Worm (Caenorhabditis elegans) whole organism, L4 larva: ENCODE measurements around the gene lgg-1.
A peak's percentile ranks its signal among the peaks of the same experiment; 100 is the strongest.

Experiments used
- D1046.2 ChIP-seq: fragments of 200-800 bp; sonication (Bioruptor generic); IDR thresholded peaks from 2 replicates; pipeline ENCODE4 v1.3.6; 2022; ENCODE audit warnings: missing genetic modification characterization, missing compliant biosample characterization
- F26F4.8 ChIP-seq: fragments of 200-800 bp; sonication (Bioruptor generic); conservative IDR thresholded peaks from 2 replicates; pipeline ENCODE4 v1.3.6; 2022; ENCODE audit warnings: missing genetic modification characterization, missing compliant biosample characterization
- F44E2.7 ChIP-seq: fragments of 200-800 bp; sonication (Bioruptor generic); IDR thresholded peaks from 2 replicates; pipeline ENCODE4 v2.1.2; 2022; ENCODE audit warnings: missing genetic modification characterization, missing compliant biosample characterization
- F49E8.2 ChIP-seq: sonication (generic microtip); optimal IDR thresholded peaks from 2 replicates; lab custom pipeline; 2016; ENCODE audit warnings: missing compliant biosample characterization, mild to moderate bottlenecking, missing genetic modification characterization, borderline replicate concordance
- Y105C5A.15 ChIP-seq: fragments of 200-800 bp; sonication (Bioruptor generic); IDR thresholded peaks from 2 replicates; pipeline ENCODE4 v1.3.6; 2022; ENCODE audit warnings: missing genetic modification characterization, missing compliant biosample characterization
- Y5F2A.4 ChIP-seq: fragments of 200-800 bp; sonication (Bioruptor generic); optimal IDR thresholded peaks from 2 replicates; lab custom pipeline; 2018; ENCODE audit warnings: mild to moderate bottlenecking, missing genetic modification characterization, missing compliant biosample characterization
- ZK546.5 ChIP-seq, 2 experiments: sonication (generic microtip); optimal IDR thresholded peaks; 2 replicates each; lab custom pipeline; 2017; ENCODE audit warnings: missing biosample characterization in 2 of 2, missing genetic modification characterization in 2 of 2
- aly-2 ChIP-seq: sonication (generic microtip); optimal IDR thresholded peaks from 2 replicates; lab custom pipeline; 2018; ENCODE audit warnings: missing biosample characterization, missing genetic modification characterization
- arid-1 ChIP-seq: fragments of 200-800 bp; sonication (Bioruptor generic); conservative IDR thresholded peaks from 2 replicates; pipeline ENCODE4 v1.3.6; 2022; ENCODE audit warnings: missing genetic modification reagents, missing genetic modification characterization, missing compliant biosample characterization
- attf-4 ChIP-seq: sonication (generic microtip); optimal IDR thresholded peaks from 3 replicates; lab custom pipeline; 2017; ENCODE audit warnings: missing biosample characterization, missing genetic modification characterization
- ceh-20 ChIP-seq: fragments of 200-800 bp; sonication (Bioruptor generic); IDR thresholded peaks from 2 replicates; pipeline ENCODE4 v1.3.6; 2022; ENCODE audit warnings: missing genetic modification reagents, missing genetic modification characterization, missing compliant biosample characterization
- ceh-28 ChIP-seq: fragments of 150-350 bp; optimal IDR thresholded peaks from 2 replicates; lab custom pipeline; 2014; ENCODE audit warnings: missing biosample characterization, missing genetic modification reagents, missing genetic modification characterization
- ceh-44 ChIP-seq: fragments of 200-800 bp; sonication (Bioruptor generic); IDR thresholded peaks from 2 replicates; pipeline ENCODE4 v1.3.6; 2022; ENCODE audit warnings: missing genetic modification reagents, missing genetic modification characterization, missing compliant biosample characterization
- ceh-62 ChIP-seq: sonication (generic microtip); optimal IDR thresholded peaks from 2 replicates; lab custom pipeline; 2017; ENCODE audit warnings: missing biosample characterization, missing genetic modification characterization
- ces-1 ChIP-seq: fragments of 150-350 bp; sonication (generic microtip); optimal IDR thresholded peaks from 4 replicates; lab custom pipeline; 2014; ENCODE audit warnings: missing biosample characterization, missing genetic modification reagents, missing genetic modification characterization
- cey-2 ChIP-seq: sonication (generic microtip); optimal IDR thresholded peaks from 3 replicates; lab custom pipeline; 2017; ENCODE audit warnings: missing genetic modification characterization, mild to moderate bottlenecking, missing compliant biosample characterization, antibody characterized with exemption, borderline replicate concordance; ENCODE audit not compliant: insufficient read depth
- ctbp-1 ChIP-seq: fragments of 200-800 bp; sonication (Bioruptor generic); IDR thresholded peaks from 2 replicates; pipeline ENCODE4 v1.3.6; 2022; ENCODE audit warnings: missing genetic modification reagents, missing genetic modification characterization, missing compliant biosample characterization
- dmd-6 ChIP-seq: fragments of 200-800 bp; sonication (Bioruptor generic); IDR thresholded peaks from 2 replicates; pipeline ENCODE4 v1.3.6; 2022; ENCODE audit warnings: missing genetic modification reagents, missing genetic modification characterization, missing compliant biosample characterization
- dmd-8 ChIP-seq: fragments of 200-800 bp; sonication (Bioruptor generic); IDR thresholded peaks from 2 replicates; pipeline ENCODE4 v1.3.6; 2022; ENCODE audit warnings: missing genetic modification characterization, missing compliant biosample characterization
- dmd-9 ChIP-seq: fragments of 200-800 bp; sonication (Bioruptor generic); IDR thresholded peaks from 2 replicates; pipeline ENCODE4 v1.3.6; 2022; ENCODE audit warnings: missing genetic modification reagents, missing genetic modification characterization, missing compliant biosample characterization
- dpl-1 ChIP-seq: fragments of 150-350 bp; optimal IDR thresholded peaks from 2 replicates; lab custom pipeline; 2014; ENCODE audit warnings: missing biosample characterization, missing genetic modification reagents, missing genetic modification characterization
- fos-1 ChIP-seq: fragments of 150-350 bp; optimal IDR thresholded peaks from 2 replicates; lab custom pipeline; 2014; ENCODE audit warnings: missing biosample characterization, missing genetic modification characterization
- gei-8 ChIP-seq: fragments of 200-800 bp; sonication (Bioruptor generic); optimal IDR thresholded peaks from 2 replicates; lab custom pipeline; 2018; ENCODE audit warnings: mild to moderate bottlenecking, missing genetic modification characterization, missing compliant biosample characterization
- hif-1 ChIP-seq, 2 experiments: sonication (generic microtip); optimal IDR thresholded peaks; 2 replicates each; lab custom pipeline; 2016 to 2017; ENCODE audit warnings: missing compliant biosample characterization in 2 of 2, missing genetic modification characterization in 2 of 2, missing genetic modification reagents in 2 of 2, missing genotype in 2 of 2, mild to moderate bottlenecking in 1 of 2
- hlh-11 ChIP-seq: fragments of 200-800 bp; sonication (Bioruptor generic); optimal IDR thresholded peaks from 2 replicates; lab custom pipeline; 2018; ENCODE audit warnings: mild to moderate bottlenecking, missing genetic modification characterization, missing compliant biosample characterization
- hmg-1.1 ChIP-seq: fragments of 200-800 bp; sonication (Bioruptor generic); IDR thresholded peaks from 2 replicates; pipeline ENCODE4 v1.3.6; 2022; ENCODE audit warnings: missing genetic modification reagents, missing genetic modification characterization, missing compliant biosample characterization
- lim-7 ChIP-seq: fragments of 200-800 bp; sonication (Bioruptor generic); IDR thresholded peaks from 2 replicates; pipeline ENCODE4 v1.3.6; 2022; ENCODE audit warnings: missing genetic modification characterization, missing compliant biosample characterization
- lin-1 ChIP-seq: fragments of 200-800 bp; sonication (Bioruptor generic); IDR thresholded peaks from 2 replicates; pipeline ENCODE4 v1.3.6; 2022; ENCODE audit warnings: missing genetic modification reagents, missing genetic modification characterization, missing compliant biosample characterization
- lin-13 ChIP-seq: fragments of 150-350 bp; optimal IDR thresholded peaks from 2 replicates; lab custom pipeline; 2014; ENCODE audit warnings: missing biosample characterization, missing genetic modification reagents, missing genetic modification characterization
- lir-3 ChIP-seq: sonication (generic microtip); optimal IDR thresholded peaks from 2 replicates; lab custom pipeline; 2016; ENCODE audit warnings: mild to moderate bottlenecking, missing genetic modification characterization, missing compliant biosample characterization
- madf-5 ChIP-seq, 2 experiments: fragments of 200-800 bp; sonication (Bioruptor generic); IDR thresholded peaks; 2 replicates each; pipeline ENCODE4 v1.3.6; 2022; ENCODE audit warnings: missing compliant biosample characterization in 2 of 2, missing genetic modification characterization in 2 of 2
- mep-1 ChIP-seq: fragments of 150-350 bp; sonication (generic microtip); optimal IDR thresholded peaks from 3 replicates; lab custom pipeline; 2014; ENCODE audit warnings: missing biosample characterization, missing genetic modification characterization
- mxl-3 ChIP-seq: fragments of 200-800 bp; sonication (Bioruptor generic); optimal IDR thresholded peaks from 2 replicates; lab custom pipeline; 2018; ENCODE audit warnings: mild to moderate bottlenecking, missing genetic modification characterization, missing compliant biosample characterization
- nhr-102 ChIP-seq: sonication (generic microtip); optimal IDR thresholded peaks from 2 replicates; lab custom pipeline; 2016; ENCODE audit warnings: mild to moderate bottlenecking, missing genetic modification characterization, moderate library complexity, missing compliant biosample characterization
- nhr-111 ChIP-seq: fragments of 200-800 bp; sonication (Bioruptor generic); optimal IDR thresholded peaks from 2 replicates; lab custom pipeline; 2018; ENCODE audit warnings: mild to moderate bottlenecking, missing genetic modification characterization, missing compliant biosample characterization
- nhr-237 ChIP-seq: sonication (generic microtip); optimal IDR thresholded peaks from 2 replicates; lab custom pipeline; 2017; ENCODE audit warnings: missing biosample characterization, missing genetic modification characterization
- nhr-28 ChIP-seq: fragments of 150-350 bp; optimal IDR thresholded peaks from 2 replicates; lab custom pipeline; 2014; ENCODE audit warnings: missing biosample characterization, missing genetic modification characterization
- nhr-42 ChIP-seq: fragments of 200-800 bp; sonication (Bioruptor generic); IDR thresholded peaks from 2 replicates; pipeline ENCODE4 v1.3.6; 2022; ENCODE audit warnings: missing genetic modification characterization, missing compliant biosample characterization
- nhr-77 ChIP-seq: fragments of 150-350 bp; optimal IDR thresholded peaks from 2 replicates; lab custom pipeline; 2014; ENCODE audit warnings: missing biosample characterization, missing genetic modification characterization
- pha-4 ChIP-seq, 2 experiments: fragments of 150-350 bp in 1 of 2; fragments of 200-800 bp in 1 of 2; sonication (Bioruptor generic) in 1 of 2; IDR thresholded peaks in 1 of 2; optimal IDR thresholded peaks in 1 of 2; 2 replicates each; pipeline versions ENCODE4 v1.3.6 to Lab custom; 2014 to 2022; ENCODE audit warnings: missing genetic modification characterization in 2 of 2, missing genetic modification reagents in 2 of 2, missing biosample characterization in 1 of 2, missing compliant biosample characterization in 1 of 2
- saeg-2 ChIP-seq: fragments of 200-800 bp; sonication (Bioruptor generic); IDR thresholded peaks from 2 replicates; pipeline ENCODE4 v1.3.6; 2022; ENCODE audit warnings: missing genetic modification reagents, missing genetic modification characterization, missing compliant biosample characterization
- skn-1 ChIP-seq: fragments of 150-350 bp; optimal IDR thresholded peaks from 2 replicates; lab custom pipeline; 2014; ENCODE audit warnings: missing biosample characterization, missing genetic modification characterization
- unc-130 ChIP-seq: sonication (generic microtip); optimal IDR thresholded peaks from 2 replicates; lab custom pipeline; 2016; ENCODE audit warnings: missing genetic modification reagents, missing genetic modification characterization, missing compliant biosample characterization
- unc-39 ChIP-seq: sonication (generic microtip); optimal IDR thresholded peaks from 2 replicates; lab custom pipeline; 2017; ENCODE audit warnings: missing biosample characterization, missing genetic modification characterization
- unc-62 ChIP-seq, 3 experiments: fragments of 150-350 bp in 1 of 3; sonication (generic microtip); optimal IDR thresholded peaks in 2 of 3; peaks in 1 of 3; 1 replicate in 1 of 3; 2 replicates in 2 of 3; lab custom pipeline; 2014 to 2017; ENCODE audit warnings: missing biosample characterization in 3 of 3, missing genetic modification characterization in 3 of 3, missing genetic modification reagents in 3 of 3, missing genotype in 1 of 3
- vab-7 ChIP-seq: fragments of 200-800 bp; sonication (Bioruptor generic); IDR thresholded peaks from 2 replicates; pipeline ENCODE4 v1.3.6; 2022; ENCODE audit warnings: missing genetic modification reagents, missing genetic modification characterization, missing compliant biosample characterization
- zag-1 ChIP-seq: fragments of 150-350 bp; optimal IDR thresholded peaks from 2 replicates; lab custom pipeline; 2014; ENCODE audit warnings: missing biosample characterization, missing genetic modification characterization
- zfp-3 ChIP-seq: fragments of 200-800 bp; sonication (Bioruptor generic); conservative IDR thresholded peaks from 2 replicates; pipeline ENCODE4 v1.3.6; 2022; ENCODE audit warnings: missing genetic modification reagents, missing genetic modification characterization, missing compliant biosample characterization
- zip-11 ChIP-seq: fragments of 200-800 bp; sonication (Bioruptor generic); IDR thresholded peaks from 2 replicates; pipeline ENCODE4 v1.3.6; 2022; ENCODE audit warnings: missing genetic modification characterization, missing compliant biosample characterization
- zip-2 ChIP-seq: fragments of 150-350 bp; optimal IDR thresholded peaks from 2 replicates; lab custom pipeline; 2014; ENCODE audit warnings: missing biosample characterization, missing genetic modification characterization

lgg-1 gene

DNA sequence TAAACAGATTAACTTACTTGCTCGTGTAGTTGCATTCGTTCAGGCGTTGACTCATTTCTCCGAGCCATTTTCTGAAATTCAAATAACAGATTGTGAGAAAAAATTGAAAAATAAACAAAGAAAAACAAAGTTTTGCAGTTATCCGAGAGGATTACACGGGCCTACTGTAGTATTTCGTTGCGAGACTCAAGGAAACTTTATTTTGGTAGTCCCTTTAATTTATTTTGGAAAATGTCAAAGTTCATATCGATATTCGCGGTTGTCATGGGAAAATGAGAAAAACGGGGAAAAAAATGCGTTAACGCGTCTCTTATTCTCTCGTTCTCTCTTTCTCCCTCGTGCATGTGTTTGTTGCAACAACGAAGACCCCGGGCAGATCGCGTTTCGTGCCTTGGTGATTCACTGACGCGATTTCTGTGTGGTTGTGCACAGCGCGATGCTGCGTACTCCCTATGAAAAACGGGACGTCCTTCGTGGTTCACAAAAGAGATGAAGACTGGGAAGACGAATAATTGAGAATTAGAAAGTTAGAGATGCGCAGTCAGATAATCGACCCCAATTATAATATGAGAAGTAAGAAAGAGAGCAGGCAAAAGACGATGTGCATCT lies 16.2 kb downstream of the lgg-1 start, which contains the start of gene set-4 (continued):
- TF ChIP-seq aly-2 (tag; lab: Kevin White, UChicago) (no peak), nhr-28 (tag; lab: Kevin White, UChicago) (peak; percentile 86), lin-13 (GFP tag; lab: Kevin White, UChicago) (peak; percentile 87), mep-1 (tag; lab: Kevin White, UChicago) (peak; percentile 96), nhr-42 (GFP tag; lab: Robert Waterston, UW) (peak; percentile 85), ceh-28 (peak; percentile 29), attf-4 (no peak), dpl-1 (GFP tag; lab: Kevin White, UChicago) (peak; percentile 88), Y5F2A.4 (GFP tag; lab: Kevin White, UChicago) (no peak), ces-1 (GFP tag; lab: Kevin White, UChicago) (no peak), F26F4.8 (no peak), nhr-102 (tag; lab: Kevin White, UChicago) (peak; percentile 87), unc-130 (GFP tag; lab: Kevin White, UChicago) (peak; percentile 48), unc-62 (GFP tag; optimal IDR thresholded peaks at IDR 0.05 in 1 of 2; lab: Kevin White, UChicago) (peak in 1 of 2 experiments; percentile 75), unc-62 (tag; optimal IDR thresholded peaks at IDR 0.05; lab: Kevin White, UChicago) (no peak), dmd-6 (peak; percentile 93), arid-1 (peak; percentile 37; the same call in 1 of the 2 replicates), F49E8.2 (tag; lab: Kevin White, UChicago) (no peak), saeg-2 (GFP tag; lab: Robert Waterston, UW) (no peak), ceh-44 (GFP tag; lab: Robert Waterston, UW) (no peak), zfp-3 (GFP tag; lab: Robert Waterston, UW) (0 out of 2 replicates have a peak, but pooled peaks have one; percentile 65), zip-2 (tag; lab: Kevin White, UChicago) (no peak), nhr-77 (tag; lab: Kevin White, UChicago) (peak; percentile 81), lim-7 (GFP tag; lab: Robert Waterston, UW) (no peak), dmd-9 (GFP tag; lab: Robert Waterston, UW) (no peak), ctbp-1 (peak; percentile 88), gei-8 (GFP tag; lab: Kevin White, UChicago) (peak; percentile 35), lir-3 (tag; lab: Kevin White, UChicago) (no peak), D1046.2 (GFP tag; lab: Robert Waterston, UW) (no peak), Y105C5A.15 (GFP tag; lab: Robert Waterston, UW) (no peak), ceh-62 (tag; lab: Kevin White, UChicago) (no peak), zag-1 (no peak), dmd-8 (GFP tag; lab: Robert Waterston, UW) (no peak), skn-1 (tag; lab: Kevin White, UChicago) (no peak), unc-39 (tag; lab: Kevin White, UChicago) (no peak), fos-1 (no peak), madf-5 (GFP tag; IDR thresholded peaks at IDR 0.05; lab: Robert Waterston, UW) (no peak), hlh-11 (tag; lab: Kevin White, UChicago) (peak; percentile 96), mxl-3 (peak; percentile 96), cey-2 (tag; lab: Kevin White, UChicago) (no peak), hif-1 (tag; optimal IDR thresholded peaks at IDR 0.05; lab: Kevin White, UChicago) (peak in 1 of 2 experiments; percentile 82), pha-4 (GFP tag; IDR thresholded peaks at IDR 0.05; lab: Robert Waterston, UW) (peak; percentile 68), pha-4 (tag; optimal IDR thresholded peaks at IDR 0.05; lab: Kevin White, UChicago) (peak; percentile 67), lin-1 (GFP tag; lab: Robert Waterston, UW) (peak; percentile 82; the same call in 1 of the 2 replicates), F44E2.7 (GFP tag; lab: Robert Waterston, UW) (no peak), nhr-111 (GFP tag; lab: Kevin White, UChicago) (no peak), vab-7 (GFP tag; lab: Robert Waterston, UW) (0 out of 2 replicates have a peak, but pooled peaks have one; percentile 29), ceh-20 (GFP tag; lab: Robert Waterston, UW) (peak; percentile 88), nhr-237 (no peak), hmg-1.1 (GFP tag; lab: Robert Waterston, UW) (peak; percentile 88), zip-11 (GFP tag; lab: Robert Waterston, UW) (no peak), ZK546.5 (tag; optimal IDR thresholded peaks at IDR 0.05; lab: Kevin White, UChicago) (no peak)
